Worm (Caenorhabditis elegans): ENCODE measurements around the gene Y73C8C.3.

DNA sequence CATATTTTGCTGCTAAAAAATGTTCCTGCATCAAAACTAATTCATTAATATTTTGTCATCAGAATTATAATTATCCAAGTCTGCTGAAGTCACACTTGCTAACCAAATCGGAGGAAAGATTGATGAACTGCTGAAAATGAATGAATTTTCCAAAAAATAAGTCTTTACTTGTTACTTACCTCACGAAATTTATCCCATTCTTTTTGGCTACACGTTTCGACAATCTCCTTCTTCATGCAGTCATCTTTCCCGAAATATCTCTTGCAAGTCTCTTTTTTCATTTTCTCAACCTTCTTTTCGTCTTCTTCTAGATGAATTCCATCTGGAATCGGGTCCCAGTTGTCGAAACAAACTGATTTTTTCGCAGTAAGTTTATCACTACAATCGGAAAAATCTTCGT is 43.3 kb downstream of the Y73C8C.3 start:
- TF ChIP-seq C34B4.2 (tag; optimal IDR thresholded peaks at IDR 0.05) (no peak), nhr-11 (tag; optimal IDR thresholded peaks at IDR 0.05) (no peak), skn-1 (tag; optimal IDR thresholded peaks at IDR 0.05) (no peak), nhr-90 (tag; optimal IDR thresholded peaks at IDR 0.05; ENCODE audit: poor library complexity) (no peak), egl-13 (tag; optimal IDR thresholded peaks at IDR 0.05) (no peak), elt-2 (tag; optimal IDR thresholded peaks at IDR 0.05) (no peak), zip-4 (GFP tag; optimal IDR thresholded peaks at IDR 0.05) (no peak), unc-62 (GFP tag; optimal IDR thresholded peaks at IDR 0.05) (no peak), efl-1 (optimal IDR thresholded peaks at IDR 0.05) (no peak), efl-1 (GFP tag; optimal IDR thresholded peaks at IDR 0.05 in 1 of 2) (no peak), ztf-4 (tag; optimal IDR thresholded peaks at IDR 0.05) (no peak), mab-9 (GFP tag; IDR thresholded peaks at IDR 0.05) (no peak), alr-1 (tag; optimal IDR thresholded peaks at IDR 0.05; ENCODE audit: borderline replicate concordance) (no peak)
